Worm (Caenorhabditis elegans): Measurements from ENCODE around the gene nasp-2.

nasp-2 gene

DNA sequence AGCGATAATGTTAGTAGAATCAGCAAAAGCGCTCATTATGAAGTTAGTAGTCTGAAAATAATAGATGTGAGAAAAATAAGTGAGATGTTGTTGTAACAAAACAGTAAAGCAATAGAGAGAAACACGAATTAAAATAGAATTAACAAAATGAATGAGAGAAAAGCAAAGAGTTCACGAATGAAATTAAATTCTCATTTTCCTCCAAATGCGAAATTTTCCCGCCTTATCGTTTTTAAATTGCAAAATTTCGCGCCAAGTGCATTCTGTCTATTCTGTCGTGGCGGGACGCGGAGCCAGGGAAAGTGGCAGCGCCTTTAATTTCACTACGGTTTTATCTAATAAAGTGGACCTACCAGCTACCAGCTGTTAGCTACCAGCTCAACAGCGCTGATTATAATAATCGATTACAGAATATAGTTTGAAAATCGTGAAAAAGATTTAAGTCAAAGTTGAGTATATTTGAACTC is at the start of gene nasp-2:
Gene nasp-2, minus strand, starts transcription at position 51 of the 467 bp plus-strand sequence.
- no peak for TF ChIP-seq F37D6.2 (tag; optimal IDR thresholded peaks at IDR 0.05)
- no peak for TF ChIP-seq ceh-28 (tag; optimal IDR thresholded peaks at IDR 0.05)
- TF ChIP-seq mes-2 (tag; optimal IDR thresholded peaks at IDR 0.05; ENCODE audit: poor library complexity, severe bottlenecking): peak; percentile 63
- no peak for TF ChIP-seq aha-1 (tag)
- TF ChIP-seq egl-27 (tag; optimal IDR thresholded peaks at IDR 0.05): no peak
- no peak for TF ChIP-seq dmd-6 (GFP tag; IDR thresholded peaks at IDR 0.05)
- no peak for TF ChIP-seq Y75B8A.6 (GFP tag; IDR thresholded peaks at IDR 0.05)
- no peak for TF ChIP-seq vab-7 (GFP tag; IDR thresholded peaks at IDR 0.05)
- TF ChIP-seq ZK337.2 (GFP tag; IDR thresholded peaks at IDR 0.05): peak; percentile 51; the same call in 1 of the 2 replicates
- TF ChIP-seq unc-130 (GFP tag; optimal IDR thresholded peaks at IDR 0.05): peak; percentile 87
- no peak for TF ChIP-seq daf-8 (GFP tag; IDR thresholded peaks at IDR 0.05)
- TF ChIP-seq dpl-1 (GFP tag; optimal IDR thresholded peaks at IDR 0.05): peak; percentile 63
- TF ChIP-seq mxl-3 (GFP tag; optimal IDR thresholded peaks at IDR 0.05): no peak
- TF ChIP-seq ceh-62 (tag; optimal IDR thresholded peaks at IDR 0.05): no peak
- TF ChIP-seq Y48G9A.11 (GFP tag; IDR thresholded peaks at IDR 0.05): peak; percentile 97
- no peak for TF ChIP-seq zag-1 (tag; optimal IDR thresholded peaks at IDR 0.05)
- no peak for TF ChIP-seq lin-39 (tag; optimal IDR thresholded peaks at IDR 0.05)
- TF ChIP-seq ceh-20 (GFP tag; IDR thresholded peaks at IDR 0.05): no peak
- TF ChIP-seq ctbp-1 (GFP tag; IDR thresholded peaks at IDR 0.05): no peak
- TF ChIP-seq skn-1 (tag; optimal IDR thresholded peaks at IDR 0.05): no peak
- TF ChIP-seq lin-38 (GFP tag; IDR thresholded peaks at IDR 0.05): peak; percentile 79
- no peak for TF ChIP-seq nhr-77 (tag; optimal IDR thresholded peaks at IDR 0.05)
- TF ChIP-seq unc-62 (GFP tag; optimal IDR thresholded peaks at IDR 0.05 in 1 of 2): no peak
- TF ChIP-seq unc-62 (tag; optimal IDR thresholded peaks at IDR 0.05): no peak
- no peak for TF ChIP-seq T26A8.4 (GFP tag; IDR thresholded peaks at IDR 0.05)
- TF ChIP-seq spr-1 (tag; optimal IDR thresholded peaks at IDR 0.05): no peak
- no peak for TF ChIP-seq lim-7 (GFP tag; IDR thresholded peaks at IDR 0.05)
- peak; percentile 81 for TF ChIP-seq T20F7.1 (GFP tag; optimal IDR thresholded peaks at IDR 0.05)
- 0 out of 2 replicates have a peak, but pooled peaks have one; percentile 43 for TF ChIP-seq dmd-9 (GFP tag; IDR thresholded peaks at IDR 0.05)
- TF ChIP-seq pqm-1 (tag; optimal IDR thresholded peaks at IDR 0.05): no peak
- TF ChIP-seq snpc-4 (tag; optimal IDR thresholded peaks at IDR 0.05): no peak
- TF ChIP-seq nhr-6 (tag; optimal IDR thresholded peaks at IDR 0.05): peak; percentile 77
- no peak for TF ChIP-seq nhr-111 (GFP tag; optimal IDR thresholded peaks at IDR 0.05)
- 0 out of 2 replicates have a peak, but pooled peaks have one; percentile 8 for TF ChIP-seq tra-1 (GFP tag; IDR thresholded peaks at IDR 0.05)
- no peak for TF ChIP-seq nhr-25 (tag; optimal IDR thresholded peaks at IDR 0.05; ENCODE audit: borderline replicate concordance, insufficient read depth)
- TF ChIP-seq ceh-82 (tag; optimal IDR thresholded peaks at IDR 0.05): no peak
- TF ChIP-seq zip-11 (GFP tag; IDR thresholded peaks at IDR 0.05): no peak
- peak; percentile 91 for TF ChIP-seq F49E8.2 (tag; optimal IDR thresholded peaks at IDR 0.05; ENCODE audit: borderline replicate concordance)

ce11 chrV:13360254-13360653 is 48.2 kb upstream of the nasp-2 start, which contains the start of gene F32H5.4:
Gene F32H5.4 (plus strand): TSS chrV:13360554.
- TF ChIP-seq lin-29 (GFP tag; IDR thresholded peaks at IDR 0.05) (no peak), sdz-12 (GFP tag; optimal IDR thresholded peaks at IDR 0.05) (no peak), mes-2 (tag; optimal IDR thresholded peaks at IDR 0.05; ENCODE audit: poor library complexity, severe bottlenecking) (no peak), mdl-1 (tag; optimal IDR thresholded peaks at IDR 0.05) (no peak), T26A8.4 (GFP tag; IDR thresholded peaks at IDR 0.05) (no peak), madf-9 (GFP tag; conservative IDR thresholded peaks at IDR 0.05) (no peak), ztf-7 (tag; optimal IDR thresholded peaks at IDR 0.05) (no peak), unc-39 (tag; optimal IDR thresholded peaks at IDR 0.05) (no peak), arid-1 (GFP tag; conservative IDR thresholded peaks at IDR 0.05) (no peak), ceh-44 (GFP tag; IDR thresholded peaks at IDR 0.05) (no peak)

Data from whole organism, L4 larva.